Worm (Caenorhabditis elegans) whole organism, L1 larva: Measurements from ENCODE around the gene fbxb-81.

ENCODE experiments used
- C34B4.2 ChIP-seq: sonication (generic microtip); optimal IDR thresholded peaks from 2 replicates; lab custom pipeline; 2017; ENCODE audit warnings: mild to moderate bottlenecking, missing genetic modification characterization, missing compliant biosample characterization
- F16B12.6 ChIP-seq: fragments of 150-350 bp; optimal IDR thresholded peaks from 2 replicates; lab custom pipeline; 2014; ENCODE audit warnings: missing biosample characterization, missing genetic modification characterization
- alr-1 ChIP-seq: fragments of 200-800 bp; sonication (Bioruptor generic); optimal IDR thresholded peaks from 2 replicates; lab custom pipeline; 2018; ENCODE audit warnings: borderline replicate concordance, mild to moderate bottlenecking, missing genetic modification characterization, missing compliant biosample characterization
- aly-2 ChIP-seq: fragments of 150-350 bp; optimal IDR thresholded peaks from 2 replicates; lab custom pipeline; 2014; ENCODE audit warnings: missing biosample characterization, missing genetic modification characterization
- ceh-63 ChIP-seq: fragments of 200-800 bp; sonication (Bioruptor generic); optimal IDR thresholded peaks from 2 replicates; lab custom pipeline; 2018; ENCODE audit warnings: mild to moderate bottlenecking, missing genetic modification characterization, missing compliant biosample characterization
- ceh-8 ChIP-seq: fragments of 200-800 bp; sonication (Bioruptor generic); optimal IDR thresholded peaks from 2 replicates; lab custom pipeline; 2018; ENCODE audit warnings: mild to moderate bottlenecking, missing genetic modification characterization, moderate library complexity, missing compliant biosample characterization
- ces-1 ChIP-seq: fragments of 150-350 bp; optimal IDR thresholded peaks from 2 replicates; lab custom pipeline; 2014; ENCODE audit warnings: missing biosample characterization, missing genetic modification reagents, missing genetic modification characterization
- dsc-1 ChIP-seq: sonication (generic microtip); optimal IDR thresholded peaks from 2 replicates; lab custom pipeline; 2016; ENCODE audit warnings: mild to moderate bottlenecking, missing genetic modification characterization, missing compliant biosample characterization
- efl-3 ChIP-seq: fragments of 200-800 bp; sonication (Bioruptor generic); optimal IDR thresholded peaks from 2 replicates; lab custom pipeline; 2018; ENCODE audit warnings: mild to moderate bottlenecking, missing genetic modification characterization, missing compliant biosample characterization
- elt-2 ChIP-seq: sonication (generic microtip); optimal IDR thresholded peaks from 2 replicates; lab custom pipeline; 2016; ENCODE audit warnings: missing genetic modification characterization, mild to moderate bottlenecking, inconsistent platforms, missing compliant biosample characterization, missing genetic modification reagents
- fkh-4 ChIP-seq: sonication (generic microtip); optimal IDR thresholded peaks from 2 replicates; lab custom pipeline; 2016; ENCODE audit warnings: missing compliant biosample characterization, missing genetic modification characterization, borderline replicate concordance
- fos-1 ChIP-seq: fragments of 150-350 bp; optimal IDR thresholded peaks from 2 replicates; lab custom pipeline; 2014; ENCODE audit warnings: missing biosample characterization, missing genetic modification characterization
- grh-1 ChIP-seq: fragments of 200-800 bp; sonication (Bioruptor generic); IDR thresholded peaks from 2 replicates; pipeline ENCODE4 v1.3.6; 2022; ENCODE audit warnings: missing genetic modification reagents, missing genetic modification characterization, missing compliant biosample characterization
- hlh-17 ChIP-seq: fragments of 200-800 bp; sonication (Bioruptor generic); optimal IDR thresholded peaks from 2 replicates; lab custom pipeline; 2018; ENCODE audit warnings: missing genetic modification characterization, mild to moderate bottlenecking, missing compliant biosample characterization, moderate library complexity, borderline replicate concordance
- hpl-2 ChIP-seq: fragments of 150-350 bp; optimal IDR thresholded peaks from 2 replicates; lab custom pipeline; 2014; ENCODE audit warnings: missing biosample characterization, missing genetic modification reagents, missing genetic modification characterization
- irx-1 ChIP-seq: sonication (generic microtip); optimal IDR thresholded peaks from 2 replicates; lab custom pipeline; 2016; ENCODE audit warnings: missing genetic modification characterization, missing compliant biosample characterization
- isw-1 ChIP-seq: fragments of 200-800 bp; sonication (Bioruptor generic); IDR thresholded peaks from 2 replicates; pipeline ENCODE4 v1.3.6; 2022; ENCODE audit warnings: missing genetic modification characterization, missing compliant biosample characterization
- jun-1 ChIP-seq: fragments of 150-350 bp; optimal IDR thresholded peaks from 2 replicates; lab custom pipeline; 2014; ENCODE audit warnings: missing biosample characterization, missing genetic modification reagents, missing genetic modification characterization
- lin-14 ChIP-seq: fragments of 200-800 bp; sonication (Bioruptor generic); optimal IDR thresholded peaks from 2 replicates; lab custom pipeline; 2018; ENCODE audit warnings: mild to moderate bottlenecking, missing genetic modification characterization, moderate library complexity, missing compliant biosample characterization
- lin-35 ChIP-seq, 2 experiments: fragments of 150-350 bp; optimal IDR thresholded peaks; 2 replicates each; lab custom pipeline; 2014; ENCODE audit warnings: missing biosample characterization in 2 of 2, missing genetic modification characterization in 2 of 2, missing genetic modification reagents in 2 of 2
- mdl-1 ChIP-seq, 2 experiments: fragments of 150-350 bp; optimal IDR thresholded peaks; 2 replicates each; lab custom pipeline; 2014 to 2017; ENCODE audit warnings: missing biosample characterization in 2 of 2, missing genetic modification characterization in 2 of 2, inconsistent platforms in 1 of 2
- mep-1 ChIP-seq: fragments of 150-350 bp; optimal IDR thresholded peaks from 2 replicates; lab custom pipeline; 2014; ENCODE audit warnings: missing biosample characterization, missing genetic modification characterization
- nhr-11 ChIP-seq: fragments of 150-350 bp; optimal IDR thresholded peaks from 2 replicates; lab custom pipeline; 2014; ENCODE audit warnings: missing biosample characterization, missing genetic modification characterization
- nhr-20 ChIP-seq: sonication (generic microtip); optimal IDR thresholded peaks from 2 replicates; lab custom pipeline; 2016; ENCODE audit warnings: mild to moderate bottlenecking, missing genetic modification characterization, missing compliant biosample characterization
- nhr-237 ChIP-seq: fragments of 150-350 bp; optimal IDR thresholded peaks from 2 replicates; lab custom pipeline; 2014; ENCODE audit warnings: missing biosample characterization, missing genetic modification characterization
- nhr-71 ChIP-seq: sonication (generic microtip); optimal IDR thresholded peaks from 2 replicates; lab custom pipeline; 2016; ENCODE audit warnings: mild to moderate bottlenecking, missing genetic modification characterization, moderate library complexity, missing compliant biosample characterization
- nhr-77 ChIP-seq: fragments of 150-350 bp; optimal IDR thresholded peaks from 2 replicates; lab custom pipeline; 2014; ENCODE audit warnings: missing biosample characterization, missing genetic modification characterization
- nhr-85 ChIP-seq: sonication (generic microtip); peaks from one replicate; lab custom pipeline; 2016; ENCODE audit warnings: missing genetic modification characterization, inconsistent platforms, missing compliant biosample characterization
- sup-37 ChIP-seq: fragments of 200-800 bp; sonication (Bioruptor generic); optimal IDR thresholded peaks from 2 replicates; lab custom pipeline; 2018; ENCODE audit warnings: mild to moderate bottlenecking, missing genetic modification characterization, missing compliant biosample characterization
- tbx-2 ChIP-seq: sonication (generic microtip); optimal IDR thresholded peaks from 2 replicates; lab custom pipeline; 2016; ENCODE audit warnings: missing genetic modification characterization, missing compliant biosample characterization
- tlp-1 ChIP-seq: fragments of 150-350 bp; optimal IDR thresholded peaks from 2 replicates; lab custom pipeline; 2014; ENCODE audit warnings: missing biosample characterization, missing genetic modification characterization
- unc-130 ChIP-seq: fragments of 150-350 bp; optimal IDR thresholded peaks from 2 replicates; lab custom pipeline; 2017; ENCODE audit warnings: missing biosample characterization, missing genetic modification characterization, inconsistent platforms
- unc-30 ChIP-seq: sonication (generic microtip); optimal IDR thresholded peaks from 2 replicates; lab custom pipeline; 2017; ENCODE audit warnings: missing biosample characterization, missing genetic modification characterization
- unc-62 ChIP-seq: fragments of 150-350 bp; optimal IDR thresholded peaks from 2 replicates; lab custom pipeline; 2014; ENCODE audit warnings: missing biosample characterization, missing genetic modification reagents, missing genetic modification characterization
- unc-86 ChIP-seq: sonication (generic microtip); optimal IDR thresholded peaks from 2 replicates; lab custom pipeline; 2016; ENCODE audit warnings: missing genetic modification characterization, missing compliant biosample characterization
- vab-15 ChIP-seq: sonication (generic microtip); optimal IDR thresholded peaks from 2 replicates; lab custom pipeline; 2017; ENCODE audit warnings: missing genotype, mild to moderate bottlenecking, missing genetic modification characterization, missing compliant biosample characterization
- zag-1 ChIP-seq: fragments of 150-350 bp; optimal IDR thresholded peaks from 2 replicates; lab custom pipeline; 2014; ENCODE audit warnings: missing biosample characterization, missing genetic modification characterization
- ztf-11 ChIP-seq, 2 experiments: sonication (generic microtip); optimal IDR thresholded peaks; 2 replicates each; lab custom pipeline; 2016 to 2017; ENCODE audit warnings: missing genetic modification characterization in 2 of 2, missing biosample characterization in 1 of 2, missing compliant biosample characterization in 1 of 2
- ztf-4 ChIP-seq: fragments of 150-350 bp; optimal IDR thresholded peaks from 2 replicates; lab custom pipeline; 2014; ENCODE audit warnings: missing biosample characterization, missing genetic modification characterization

The fbxb-81 gene

ce11 chrIII:165390-165789, 24.4 kb upstream of the fbxb-81 start, which contains the start of gene F40G9.7:
Gene F40G9.7 (plus strand): TSS chrIII:165690.
- no peak for TF ChIP-seq ceh-8 (GFP tag; lab: Kevin White, UChicago)
- TF ChIP-seq nhr-71 (tag; lab: Kevin White, UChicago): no peak
- no peak for TF ChIP-seq mep-1 (tag; lab: Kevin White, UChicago)
- TF ChIP-seq fos-1 (tag; lab: Kevin White, UChicago): no peak
- TF ChIP-seq jun-1 (tag; lab: Kevin White, UChicago): no peak
- no peak for TF ChIP-seq hpl-2 (GFP tag; lab: Kevin White, UChicago)
- TF ChIP-seq unc-30 (tag; lab: Kevin White, UChicago): no peak
- no peak for TF ChIP-seq C34B4.2 (tag; lab: Kevin White, UChicago)
- TF ChIP-seq lin-35 (GFP tag; optimal IDR thresholded peaks at IDR 0.05; lab: Kevin White, UChicago): no peak
- no peak for TF ChIP-seq lin-14 (GFP tag; lab: Kevin White, UChicago)
- TF ChIP-seq efl-3 (GFP tag; lab: Kevin White, UChicago): no peak
- TF ChIP-seq F16B12.6 (tag; lab: Kevin White, UChicago): no peak
- TF ChIP-seq zag-1 (tag; lab: Kevin White, UChicago): no peak
- TF ChIP-seq grh-1: no peak
- TF ChIP-seq irx-1 (tag; lab: Kevin White, UChicago): no peak
- no peak for TF ChIP-seq nhr-77
- no peak for TF ChIP-seq ztf-11 (tag; optimal IDR thresholded peaks at IDR 0.05; lab: Kevin White, UChicago)
- no peak for TF ChIP-seq hlh-17 (GFP tag; lab: Kevin White, UChicago)

ce11 chrIII:164775-165174, 23.8 kb upstream of the fbxb-81 start, which contains the start of gene F40G9.8:
Gene F40G9.8 (minus strand): TSS chrIII:164875.
- TF ChIP-seq hlh-17 (GFP tag; lab: Kevin White, UChicago) (no peak), dsc-1 (tag; lab: Kevin White, UChicago) (no peak), mdl-1 (tag; optimal IDR thresholded peaks at IDR 0.05; lab: Kevin White, UChicago) (no peak)

ce11 chrIII:159665-160064, 18.6 kb upstream of the fbxb-81 start:
- TF ChIP-seq nhr-11 (tag; lab: Kevin White, UChicago) (no peak), hlh-17 (GFP tag; lab: Kevin White, UChicago) (no peak), aly-2 (tag; lab: Kevin White, UChicago) (no peak), ces-1 (GFP tag; lab: Kevin White, UChicago) (no peak), lin-14 (GFP tag; lab: Kevin White, UChicago) (no peak), tbx-2 (tag; lab: Kevin White, UChicago) (no peak)

ce11 chrIII:159149-159548, 18.1 kb upstream of the fbxb-81 start:
- TF ChIP-seq tbx-2 (tag; lab: Kevin White, UChicago) (no peak), sup-37 (GFP tag; lab: Kevin White, UChicago) (no peak), nhr-20 (tag; lab: Kevin White, UChicago) (no peak), unc-62 (GFP tag; lab: Kevin White, UChicago) (no peak), elt-2 (no peak), fkh-4 (tag; lab: Kevin White, UChicago) (no peak), vab-15 (tag; lab: Kevin White, UChicago) (no peak), nhr-85 (tag; lab: Kevin White, UChicago) (no peak), ceh-63 (GFP tag; lab: Kevin White, UChicago) (no peak), alr-1 (tag; lab: Kevin White, UChicago) (no peak), tlp-1 (tag; lab: Kevin White, UChicago) (no peak), unc-86 (tag; lab: Kevin White, UChicago) (no peak), unc-130 (tag; lab: Kevin White, UChicago) (no peak), isw-1 (no peak), nhr-237 (no peak), ztf-4 (tag; lab: Kevin White, UChicago) (no peak)
- TF ChIP-seq, all 84 proteins: peak for 0
